Fruit fly (Drosophila melanogaster): ENCODE data around the gene AGO3.

AGO3 gene

dm6 chr3L:23738183-23738831 is 183.9 kb downstream of the AGO3 start:
- TF ChIP-seq topi (GFP tag; optimal IDR thresholded peaks at IDR 0.05) (no peak), cyc (GFP tag; optimal IDR thresholded peaks at IDR 0.05) (no peak), CG8319 (GFP tag; optimal IDR thresholded peaks at IDR 0.05) (no peak), CG3032 (tag; optimal IDR thresholded peaks at IDR 0.05) (no peak), CG4318 (GFP tag; optimal IDR thresholded peaks at IDR 0.05) (no peak), ss (GFP tag; optimal IDR thresholded peaks at IDR 0.05) (no peak), Eip78C (GFP tag) (no peak), CG8119 (GFP tag; IDR thresholded peaks at IDR 0.05) (no peak), CG32006 (GFP tag; optimal IDR thresholded peaks at IDR 0.05) (no peak), acj6 (GFP tag; optimal IDR thresholded peaks at IDR 0.05) (no peak), CG16779 (tag; optimal IDR thresholded peaks at IDR 0.05) (no peak), CG1621 (tag; optimal IDR thresholded peaks at IDR 0.05) (no peak), svp (GFP tag) (no peak), lz (GFP tag; optimal IDR thresholded peaks at IDR 0.05) (no peak)

All from whole organism, prepupa.